Worm (Caenorhabditis elegans) whole organism, L4/young adult: ENCODE measurements around the gene F54E2.1.

Experiments used
- W03F9.2 ChIP-seq: fragments of 150-350 bp; optimal IDR thresholded peaks from 2 replicates; lab custom pipeline; 2014; ENCODE audit warnings: missing biosample characterization, missing genetic modification characterization
- dao-5 ChIP-seq: sonication (generic microtip); optimal IDR thresholded peaks from 2 replicates; lab custom pipeline; 2016; ENCODE audit warnings: missing genotype, missing genetic modification characterization, moderate library complexity, missing compliant biosample characterization
- him-1 ChIP-seq: sonication (generic microtip); optimal IDR thresholded peaks from 2 replicates; lab custom pipeline; 2016; ENCODE audit warnings: missing genotype, missing genetic modification reagents, missing genetic modification characterization, missing compliant biosample characterization

- no peak for TF ChIP-seq dao-5 (tag; lab: Kevin White, UChicago)
- TF ChIP-seq W03F9.2 (tag; lab: Kevin White, UChicago) = no peak
- TF ChIP-seq him-1 = no peak
Measured at ce11 chrV:2765052-2765451, 45.1 kb upstream of the F54E2.1 start, which contains the start of gene dhs-14.
